Worm (Caenorhabditis elegans) whole organism, young adult: ENCODE measurements around the gene T26C5.3.

Experiments
- B0261.1 ChIP-seq: sonication (generic microtip); optimal IDR thresholded peaks from 2 replicates; lab custom pipeline; 2016; ENCODE audit warnings: mild to moderate bottlenecking, missing genetic modification characterization, moderate library complexity, missing compliant biosample characterization
- C17E4.6 ChIP-seq: fragments of 200-800 bp; sonication (Bioruptor generic); IDR thresholded peaks from 2 replicates; pipeline ENCODE4 v1.3.6; 2022; ENCODE audit warnings: missing genetic modification reagents, missing genetic modification characterization, missing compliant biosample characterization
- D2030.7 ChIP-seq: fragments of 200-800 bp; sonication (Bioruptor generic); IDR thresholded peaks from 2 replicates; pipeline ENCODE4 v1.3.6; 2022; ENCODE audit warnings: missing genetic modification reagents, missing genetic modification characterization, missing compliant biosample characterization
- F22D6.2 ChIP-seq: sonication (generic microtip); optimal IDR thresholded peaks from 2 replicates; lab custom pipeline; 2016; ENCODE audit warnings: mild to moderate bottlenecking, missing genetic modification characterization, missing compliant biosample characterization
- F33H1.4 ChIP-seq: fragments of 200-800 bp; sonication (Bioruptor generic); IDR thresholded peaks from 2 replicates; pipeline ENCODE4 v1.3.6; 2022; ENCODE audit warnings: missing genetic modification reagents, missing genetic modification characterization, missing compliant biosample characterization
- F37B4.10 ChIP-seq: fragments of 200-800 bp; sonication (Bioruptor generic); IDR thresholded peaks from 2 replicates; pipeline ENCODE4 v1.3.6; 2022; ENCODE audit warnings: missing genetic modification characterization, missing compliant biosample characterization
- F39B2.1 ChIP-seq: fragments of 200-800 bp; sonication (Bioruptor generic); IDR thresholded peaks from 2 replicates; pipeline ENCODE4 v1.3.6; 2022; ENCODE audit warnings: missing genetic modification reagents, missing genetic modification characterization, missing compliant biosample characterization
- K12H6.12 ChIP-seq: fragments of 200-800 bp; sonication (Bioruptor generic); optimal IDR thresholded peaks from 2 replicates; lab custom pipeline; 2018; ENCODE audit warnings: mild to moderate bottlenecking, missing genetic modification characterization, missing compliant biosample characterization
- Y67H2A.10 ChIP-seq: fragments of 200-800 bp; sonication (Bioruptor generic); conservative IDR thresholded peaks from 2 replicates; pipeline ENCODE4 v1.3.6; 2022; ENCODE audit warnings: missing genetic modification reagents, missing genetic modification characterization, missing compliant biosample characterization
- Y95B8A.8 ChIP-seq: fragments of 200-800 bp; sonication (Bioruptor generic); IDR thresholded peaks from 2 replicates; pipeline ENCODE4 v1.3.6; 2022; ENCODE audit warnings: missing genetic modification reagents, missing genetic modification characterization, missing compliant biosample characterization
- ZK185.1 ChIP-seq: sonication (generic microtip); optimal IDR thresholded peaks from 2 replicates; lab custom pipeline; 2016; ENCODE audit warnings: mild to moderate bottlenecking, missing genetic modification characterization, missing compliant biosample characterization; ENCODE audit not compliant: poor library complexity, severe bottlenecking
- atf-7 ChIP-seq: sonication (generic microtip); optimal IDR thresholded peaks from 2 replicates; lab custom pipeline; 2017; ENCODE audit warnings: mild to moderate bottlenecking, missing genetic modification characterization, missing compliant biosample characterization
- bed-2 ChIP-seq: fragments of 200-800 bp; sonication (Bioruptor generic); IDR thresholded peaks from 2 replicates; pipeline ENCODE4 v1.3.6; 2022; ENCODE audit warnings: missing genetic modification reagents, missing genetic modification characterization, missing compliant biosample characterization
- ccch-3 ChIP-seq: fragments of 200-800 bp; sonication (Bioruptor generic); optimal IDR thresholded peaks from 2 replicates; lab custom pipeline; 2018; ENCODE audit warnings: mild to moderate bottlenecking, missing genetic modification characterization, missing compliant biosample characterization
- ceh-58 ChIP-seq: fragments of 200-800 bp; sonication (Bioruptor generic); IDR thresholded peaks from 2 replicates; pipeline ENCODE4 v1.3.6; 2022; ENCODE audit warnings: missing genetic modification characterization, missing compliant biosample characterization
- dox-1 ChIP-seq: fragments of 200-800 bp; sonication (Bioruptor generic); IDR thresholded peaks from 2 replicates; pipeline ENCODE4 v1.3.6; 2022; ENCODE audit warnings: missing genetic modification reagents, missing genetic modification characterization, missing compliant biosample characterization
- dpl-1 ChIP-seq: fragments of 150-350 bp; optimal IDR thresholded peaks from 2 replicates; lab custom pipeline; 2014; ENCODE audit warnings: missing biosample characterization, missing genetic modification reagents, missing genetic modification characterization
- efl-1 ChIP-seq: fragments of 150-350 bp; optimal IDR thresholded peaks from 2 replicates; lab custom pipeline; 2014; ENCODE audit warnings: missing biosample characterization, missing genetic modification reagents, missing genetic modification characterization
- egl-18 ChIP-seq: fragments of 200-800 bp; sonication (Bioruptor generic); IDR thresholded peaks from 2 replicates; pipeline ENCODE4 v1.3.6; 2022; ENCODE audit warnings: missing genetic modification reagents, missing genetic modification characterization, missing compliant biosample characterization
- egrh-3 ChIP-seq: fragments of 200-800 bp; sonication (Bioruptor generic); IDR thresholded peaks from 2 replicates; pipeline ENCODE4 v1.3.6; 2022; ENCODE audit warnings: missing genetic modification reagents, missing genetic modification characterization, missing compliant biosample characterization
- him-1 ChIP-seq: sonication (generic microtip); optimal IDR thresholded peaks from 2 replicates; lab custom pipeline; 2016; ENCODE audit warnings: missing genotype, missing genetic modification reagents, missing genetic modification characterization, missing compliant biosample characterization
- lag-1 ChIP-seq: fragments of 200-800 bp; sonication (Bioruptor generic); IDR thresholded peaks from 2 replicates; pipeline ENCODE4 v1.3.6; 2022; ENCODE audit warnings: missing genetic modification reagents, missing genetic modification characterization, missing compliant biosample characterization
- let-526 ChIP-seq: fragments of 200-800 bp; sonication (Bioruptor generic); IDR thresholded peaks from 2 replicates; pipeline ENCODE4 v1.3.6; 2022; ENCODE audit warnings: missing genetic modification reagents, missing genetic modification characterization, missing compliant biosample characterization
- madf-8 ChIP-seq: fragments of 200-800 bp; sonication (Bioruptor generic); conservative IDR thresholded peaks from 2 replicates; pipeline ENCODE4 v1.3.6; 2022; ENCODE audit warnings: missing genetic modification reagents, missing genetic modification characterization, missing compliant biosample characterization
- mcd-1 ChIP-seq: fragments of 200-800 bp; sonication (Bioruptor generic); IDR thresholded peaks from 2 replicates; pipeline ENCODE4 v1.3.6; 2022; ENCODE audit warnings: missing genetic modification reagents, missing genetic modification characterization, missing compliant biosample characterization
- mel-28 ChIP-seq: sonication (generic microtip); optimal IDR thresholded peaks from 2 replicates; lab custom pipeline; 2016; ENCODE audit warnings: borderline replicate concordance, mild to moderate bottlenecking, missing genetic modification characterization, missing compliant biosample characterization
- mxl-1 ChIP-seq: sonication (generic microtip); optimal IDR thresholded peaks from 2 replicates; lab custom pipeline; 2016; ENCODE audit warnings: missing genetic modification characterization, missing compliant biosample characterization
- nfya-1 ChIP-seq: sonication (generic microtip); optimal IDR thresholded peaks from 2 replicates; lab custom pipeline; 2017; ENCODE audit warnings: antibody characterized with exemption, missing compliant biosample characterization, missing genetic modification characterization, borderline replicate concordance; ENCODE audit not compliant: insufficient read depth
- nfya-2 ChIP-seq: fragments of 200-800 bp; sonication (Bioruptor generic); IDR thresholded peaks from 2 replicates; pipeline ENCODE4 v1.3.6; 2022; ENCODE audit warnings: missing genetic modification reagents, missing genetic modification characterization, missing compliant biosample characterization
- nhr-179 ChIP-seq: sonication (generic microtip); optimal IDR thresholded peaks from 2 replicates; lab custom pipeline; 2016; ENCODE audit warnings: mild to moderate bottlenecking, missing genetic modification characterization, missing compliant biosample characterization
- nhr-27 ChIP-seq: fragments of 200-800 bp; sonication (Bioruptor generic); optimal IDR thresholded peaks from 2 replicates; lab custom pipeline; 2018; ENCODE audit warnings: mild to moderate bottlenecking, missing genetic modification characterization, moderate library complexity, missing compliant biosample characterization
- nhr-80 ChIP-seq: sonication (generic microtip); optimal IDR thresholded peaks from 2 replicates; lab custom pipeline; 2016; ENCODE audit warnings: missing genetic modification characterization, missing compliant biosample characterization
- sdz-38 ChIP-seq: sonication (generic microtip); optimal IDR thresholded peaks from 2 replicates; lab custom pipeline; 2016; ENCODE audit warnings: missing genotype, missing genetic modification characterization, missing compliant biosample characterization
- snpc-1.1 ChIP-seq: sonication (generic microtip); optimal IDR thresholded peaks from 2 replicates; lab custom pipeline; 2017; ENCODE audit warnings: missing genetic modification characterization, mild to moderate bottlenecking, missing compliant biosample characterization, antibody characterized with exemption, moderate library complexity, missing genotype, missing genetic modification reagents; ENCODE audit not compliant: insufficient read depth
- snpc-1.3 ChIP-seq: sonication (generic microtip); optimal IDR thresholded peaks from 2 replicates; lab custom pipeline; 2017; ENCODE audit warnings: missing genetic modification characterization, mild to moderate bottlenecking, missing compliant biosample characterization, antibody characterized with exemption, moderate library complexity, missing genotype, missing genetic modification reagents; ENCODE audit not compliant: insufficient read depth
- snpc-4 ChIP-seq, 5 experiments: fragments of 150-350 bp in 1 of 5; sonication (generic microtip) in 4 of 5; optimal IDR thresholded peaks; 2 replicates each; lab custom pipeline; 2014 to 2018; ENCODE audit warnings: missing genetic modification characterization in 5 of 5, missing biosample characterization in 3 of 5, antibody characterized with exemption in 2 of 5, mild to moderate bottlenecking in 2 of 5, missing compliant biosample characterization in 2 of 5, missing genotype in 2 of 5, moderate library complexity in 2 of 5, missing genetic modification reagents in 1 of 5
- unc-130 ChIP-seq: sonication (generic microtip); optimal IDR thresholded peaks from 2 replicates; lab custom pipeline; 2016; ENCODE audit warnings: missing genetic modification reagents, missing genetic modification characterization, missing compliant biosample characterization
- unc-62 ChIP-seq: fragments of 150-350 bp; optimal IDR thresholded peaks from 2 replicates; lab custom pipeline; 2014; ENCODE audit warnings: missing biosample characterization, missing genetic modification reagents, missing genetic modification characterization
- zfh-2 ChIP-seq: fragments of 200-800 bp; sonication (Bioruptor generic); conservative IDR thresholded peaks from 2 replicates; pipeline ENCODE4 v1.3.6; 2022; ENCODE audit warnings: missing genetic modification reagents, missing genetic modification characterization, missing compliant biosample characterization
- zim-3 ChIP-seq: sonication (generic microtip); optimal IDR thresholded peaks from 2 replicates; lab custom pipeline; 2017; ENCODE audit warnings: mild to moderate bottlenecking, missing genetic modification characterization, moderate library complexity, missing compliant biosample characterization

Gene T26C5.3

ce11 chrII:9213055-9213708 is 23.2 kb upstream of the T26C5.3 start, which contains the start of gene znfx-1 (continued):
- TF ChIP-seq lag-1 (GFP tag; lab: Robert Waterston, UW) (no peak), dox-1 (GFP tag; lab: Robert Waterston, UW) (0 out of 2 replicates have a peak, but pooled peaks have one; percentile 24), D2030.7 (GFP tag; lab: Robert Waterston, UW) (peak; percentile 85), Y95B8A.8 (GFP tag; lab: Robert Waterston, UW) (no peak), F22D6.2 (tag; lab: Kevin White, UChicago) (no peak), ccch-3 (GFP tag; lab: Kevin White, UChicago) (no peak), K12H6.12 (tag; lab: Kevin White, UChicago) (no peak), let-526 (no peak), snpc-1.3 (peak; percentile 62), ceh-58 (GFP tag; lab: Robert Waterston, UW) (no peak)
- TF ChIP-seq, all 124 proteins: peak for 22

- TF ChIP-seq sdz-38 (tag; lab: Kevin White, UChicago) (no peak), atf-7 (tag; lab: Kevin White, UChicago) (no peak), F33H1.4 (no peak), madf-8 (no peak), zim-3 (tag; lab: Kevin White, UChicago) (no peak), B0261.1 (tag; lab: Kevin White, UChicago) (no peak), snpc-1.1 (tag; lab: Kevin White, UChicago) (no peak), unc-62 (GFP tag; lab: Kevin White, UChicago) (no peak), K12H6.12 (tag; lab: Kevin White, UChicago) (no peak), Y95B8A.8 (GFP tag; lab: Robert Waterston, UW) (no peak), C17E4.6 (GFP tag; lab: Robert Waterston, UW) (no peak), ceh-58 (GFP tag; lab: Robert Waterston, UW) (no peak), Y67H2A.10 (GFP tag; lab: Robert Waterston, UW) (no peak), nhr-179 (no peak)
Observed at ce11 chrII:9222969-9223368, 13.4 kb upstream of the T26C5.3 start, which contains the start of gene ZK1067.3. TSS of gene ZK1067.3 (plus strand) at chrII:9223269.

- TF ChIP-seq mcd-1 (GFP tag; lab: Robert Waterston, UW) (no peak), nhr-80 (tag; lab: Kevin White, UChicago) (no peak), zfh-2 (peak; percentile 89), egrh-3 (peak; percentile 54; the same call in 1 of the 2 replicates)
Observed at ce11 chrII:9227134-9227533, 9.2 kb upstream of the T26C5.3 start, which contains the start of gene abu-14. TSS of gene abu-14 (minus strand) at chrII:9227214.

ce11 chrII:9231240-9231639 is 5.1 kb upstream of the T26C5.3 start, which contains the start of gene gst-13:
TSS of gene gst-13 (plus strand) at chrII:9231457.
- no peak for TF ChIP-seq egl-18 (GFP tag; lab: Robert Waterston, UW)
- peak; percentile 84 for TF ChIP-seq nhr-80 (tag; lab: Kevin White, UChicago)

ce11 chrII:9232493-9232892 is 3.9 kb upstream of the T26C5.3 start:
- TF ChIP-seq nfya-1 (no peak), nhr-27 (no peak), F39B2.1 (GFP tag; lab: Robert Waterston, UW) (no peak), atf-7 (tag; lab: Kevin White, UChicago) (no peak), snpc-4 (GFP tag; optimal IDR thresholded peaks at IDR 0.05; lab: Kevin White, UChicago) (no peak), snpc-4 (tag; optimal IDR thresholded peaks at IDR 0.05; lab: Kevin White, UChicago) (no peak), D2030.7 (GFP tag; lab: Robert Waterston, UW) (no peak), mel-28 (tag; lab: Kevin White, UChicago) (no peak), nfya-2 (GFP tag; lab: Robert Waterston, UW) (no peak), mxl-1 (tag; lab: Kevin White, UChicago) (no peak), unc-130 (GFP tag; lab: Kevin White, UChicago) (no peak), him-1 (tag; lab: Kevin White, UChicago) (no peak), bed-2 (GFP tag; lab: Robert Waterston, UW) (no peak), ZK185.1 (tag; lab: Kevin White, UChicago) (no peak), F37B4.10 (GFP tag; lab: Robert Waterston, UW) (no peak), efl-1 (no peak), dpl-1 (GFP tag; lab: Kevin White, UChicago) (no peak)
